Fruit fly (Drosophila melanogaster) whole organism, embryonic: Measurements from ENCODE around the gene Osi19.
A peak's percentile ranks its signal among the peaks of the same experiment; 100 is the strongest.

ENCODE experiments used
- Abd-B ChIP-seq: fragments of 200-800 bp; sonication (Bioruptor generic); optimal IDR thresholded peaks from 2 replicates; lab custom pipeline; 2018; ENCODE audit warnings: missing biosample characterization, mild to moderate bottlenecking, missing genetic modification characterization, moderate library complexity
- Adf1 ChIP-seq: fragments of 200-800 bp; sonication (Bioruptor generic); IDR thresholded peaks from 2 replicates; pipeline ENCODE4 v1.3.6; 2022; ENCODE audit warnings: missing biosample characterization, missing genetic modification characterization
- CG10209 ChIP-seq: fragments of 200-800 bp; sonication (Bioruptor generic); optimal IDR thresholded peaks from 3 replicates; lab custom pipeline; 2017; ENCODE audit warnings: missing biosample characterization, mild to moderate bottlenecking, missing genetic modification characterization, missing genetic modification reagents
- CG11085 ChIP-seq: fragments of 200-800 bp; sonication (Bioruptor generic); IDR thresholded peaks from 2 replicates; pipeline ENCODE4 v1.3.6; 2022; ENCODE audit warnings: missing biosample characterization, missing genetic modification characterization
- CG11398 ChIP-seq: fragments of 200-800 bp; sonication (Bioruptor generic); optimal IDR thresholded peaks from 2 replicates; lab custom pipeline; 2016; ENCODE audit warnings: missing biosample characterization, missing genetic modification characterization
- CG11456 ChIP-seq: fragments of 200-800 bp; sonication (Bioruptor generic); IDR thresholded peaks from 3 replicates; pipeline ENCODE4 v1.3.6; 2022; ENCODE audit warnings: missing biosample characterization, missing genetic modification characterization
- CG11695 ChIP-seq: fragments of 200-800 bp; sonication (Bioruptor generic); IDR thresholded peaks from 3 replicates; pipeline ENCODE4 v1.3.6; 2022; ENCODE audit warnings: missing biosample characterization, missing genetic modification characterization
- CG12744 ChIP-seq: fragments of 200-800 bp; sonication (Bioruptor generic); optimal IDR thresholded peaks from 2 replicates; lab custom pipeline; 2016; ENCODE audit warnings: missing biosample characterization, missing genetic modification characterization
- CG12769 ChIP-seq: fragments of 200-800 bp; sonication (Bioruptor generic); optimal IDR thresholded peaks from 2 replicates; lab custom pipeline; 2019; ENCODE audit warnings: missing biosample characterization, mild to moderate bottlenecking, missing genetic modification characterization, moderate library complexity
- CG14710 ChIP-seq: fragments of 200-800 bp; sonication (Bioruptor generic); optimal IDR thresholded peaks from 3 replicates; lab custom pipeline; 2019; ENCODE audit warnings: missing biosample characterization, mild to moderate bottlenecking, missing genetic modification characterization, moderate library complexity
- CG15269 ChIP-seq: fragments of 200-800 bp; sonication (Bioruptor generic); optimal IDR thresholded peaks from 2 replicates; lab custom pipeline; 2018; ENCODE audit warnings: missing biosample characterization, mild to moderate bottlenecking, missing genetic modification characterization, moderate library complexity
- CG1529 ChIP-seq: fragments of 200-800 bp; sonication (Bioruptor generic); optimal IDR thresholded peaks from 3 replicates; lab custom pipeline; 2018; ENCODE audit warnings: missing biosample characterization, missing genetic modification characterization
- CG15696 ChIP-seq: fragments of 200-800 bp; sonication (Bioruptor generic); optimal IDR thresholded peaks from 2 replicates; lab custom pipeline; 2019; ENCODE audit warnings: missing biosample characterization, mild to moderate bottlenecking, missing genetic modification characterization, moderate library complexity
- CG2116 ChIP-seq: fragments of 200-800 bp; sonication (Bioruptor generic); optimal IDR thresholded peaks from 3 replicates; lab custom pipeline; 2018; ENCODE audit warnings: missing biosample characterization, mild to moderate bottlenecking, missing genetic modification characterization
- CG2120 ChIP-seq: fragments of 200-800 bp; sonication (Bioruptor generic); optimal IDR thresholded peaks from 3 replicates; lab custom pipeline; 2016; ENCODE audit warnings: missing biosample characterization, missing genetic modification characterization
- CG2875 ChIP-seq: fragments of 200-800 bp; sonication (Bioruptor generic); optimal IDR thresholded peaks from 2 replicates; lab custom pipeline; 2017; ENCODE audit warnings: missing biosample characterization, mild to moderate bottlenecking, missing genetic modification characterization, missing genetic modification reagents
- CG3838 ChIP-seq: fragments of 200-800 bp; sonication (Bioruptor generic); optimal IDR thresholded peaks from 3 replicates; lab custom pipeline; 2016; ENCODE audit warnings: missing biosample characterization, missing genetic modification characterization
- CG3995 ChIP-seq: fragments of 200-800 bp; sonication (Bioruptor generic); optimal IDR thresholded peaks from 3 replicates; lab custom pipeline; 2016; ENCODE audit warnings: missing biosample characterization, missing genetic modification characterization
- CG4360 ChIP-seq: fragments of 200-800 bp; sonication (Bioruptor generic); IDR thresholded peaks from 2 replicates; pipeline ENCODE4 v1.3.6; 2022; ENCODE audit warnings: missing biosample characterization, missing genetic modification characterization
- CG5953 ChIP-seq: fragments of 200-800 bp; sonication (Bioruptor generic); IDR thresholded peaks from 2 replicates; pipeline ENCODE4 v1.3.6; 2022; ENCODE audit warnings: missing biosample characterization, missing genetic modification characterization
- CG6254 ChIP-seq: fragments of 200-800 bp; sonication (Bioruptor generic); optimal IDR thresholded peaks from 3 replicates; lab custom pipeline; 2017; ENCODE audit warnings: mild to moderate bottlenecking, missing biosample characterization, missing genetic modification reagents, missing genetic modification characterization
- CG6813 ChIP-seq: fragments of 200-800 bp; sonication (Bioruptor generic); optimal IDR thresholded peaks from 2 replicates; lab custom pipeline; 2017; ENCODE audit warnings: missing biosample characterization, missing genetic modification characterization, mild to moderate bottlenecking, moderate library complexity, missing genetic modification reagents
- CG7556 ChIP-seq: fragments of 200-800 bp; sonication (Bioruptor generic); optimal IDR thresholded peaks from 2 replicates; lab custom pipeline; 2017; ENCODE audit warnings: missing biosample characterization, mild to moderate bottlenecking, missing genetic modification characterization
- CG9727 ChIP-seq: fragments of 200-800 bp; sonication (Bioruptor generic); optimal IDR thresholded peaks from 3 replicates; lab custom pipeline; 2017; ENCODE audit warnings: missing biosample characterization, mild to moderate bottlenecking, missing genetic modification characterization
- CG9797 ChIP-seq: fragments of 200-800 bp; sonication (Bioruptor generic); optimal IDR thresholded peaks from 3 replicates; lab custom pipeline; 2018; ENCODE audit warnings: missing biosample characterization, mild to moderate bottlenecking, missing genetic modification characterization
- D19B ChIP-seq: fragments of 200-800 bp; sonication (Bioruptor generic); optimal IDR thresholded peaks from 2 replicates; lab custom pipeline; 2017; ENCODE audit warnings: missing biosample characterization, mild to moderate bottlenecking, missing genetic modification characterization
- Dip3 ChIP-seq: fragments of 200-800 bp; sonication (Bioruptor generic); optimal IDR thresholded peaks from 3 replicates; lab custom pipeline; 2016; ENCODE audit warnings: missing biosample characterization, missing genetic modification characterization
- Eip74EF ChIP-seq, 2 experiments: fragments of 200-800 bp in 1 of 2; fragments of >200 bp in 1 of 2; sonication (Bioruptor generic) in 1 of 2; optimal IDR thresholded peaks; 2 replicates each; lab custom pipeline; 2017 to 2019; ENCODE audit warnings: missing biosample characterization in 2 of 2, missing genetic modification characterization in 2 of 2, mild to moderate bottlenecking in 1 of 2, moderate library complexity in 1 of 2
- Hsf ChIP-seq: fragments of 200-800 bp; sonication (Bioruptor generic); optimal IDR thresholded peaks from 3 replicates; lab custom pipeline; 2016; ENCODE audit warnings: missing biosample characterization, missing genetic modification characterization
- MBD-R2 ChIP-seq: fragments of 200-800 bp; sonication (Bioruptor generic); IDR thresholded peaks from 2 replicates; pipeline ENCODE4 v1.3.6; 2022; ENCODE audit warnings: missing biosample characterization, missing genetic modification characterization
- MTF-1 ChIP-seq: fragments of 200-800 bp; sonication (Bioruptor generic); optimal IDR thresholded peaks from 2 replicates; lab custom pipeline; 2018; ENCODE audit warnings: missing biosample characterization, mild to moderate bottlenecking, missing genetic modification characterization, borderline replicate concordance
- Mes4 ChIP-seq: fragments of 200-800 bp; sonication (Bioruptor generic); optimal IDR thresholded peaks from 2 replicates; lab custom pipeline; 2016; ENCODE audit warnings: missing biosample characterization, missing genetic modification characterization
- NC2α ChIP-seq: fragments of 200-800 bp; sonication (Bioruptor generic); optimal IDR thresholded peaks from 2 replicates; lab custom pipeline; 2016; ENCODE audit warnings: missing biosample characterization, missing genetic modification characterization
- NfI ChIP-seq: fragments of 200-800 bp; sonication (Bioruptor generic); optimal IDR thresholded peaks from 3 replicates; lab custom pipeline; 2018; ENCODE audit warnings: missing biosample characterization, mild to moderate bottlenecking, missing genetic modification characterization, moderate library complexity
- Pdp1 ChIP-seq, 2 experiments: fragments of 200-800 bp; sonication (Bioruptor generic); optimal IDR thresholded peaks; 3 replicates each; lab custom pipeline; 2016; ENCODE audit warnings: missing biosample characterization in 2 of 2, missing genetic modification characterization in 2 of 2, mild to moderate bottlenecking in 1 of 2, moderate library complexity in 1 of 2
- Poxn ChIP-seq: fragments of 200-800 bp; sonication (Bioruptor generic); IDR thresholded peaks from 2 replicates; pipeline ENCODE4 v1.3.6; 2022; ENCODE audit warnings: missing biosample characterization, missing genetic modification characterization
- Sry-δ ChIP-seq: fragments of 200-800 bp; sonication (Bioruptor generic); optimal IDR thresholded peaks from 2 replicates; lab custom pipeline; 2016; ENCODE audit warnings: missing biosample characterization, missing genetic modification characterization
- TFAM ChIP-seq: fragments of 200-800 bp; sonication (Bioruptor generic); optimal IDR thresholded peaks from 2 replicates; lab custom pipeline; 2017; ENCODE audit warnings: missing biosample characterization, missing genetic modification characterization, inconsistent platforms
- ase ChIP-seq: fragments of 200-800 bp; sonication (Bioruptor generic); IDR thresholded peaks from 3 replicates; pipeline ENCODE4 v1.3.6; 2022; ENCODE audit warnings: missing biosample characterization, missing genetic modification characterization
- cg ChIP-seq: fragments of 200-800 bp; sonication (Bioruptor generic); optimal IDR thresholded peaks from 3 replicates; lab custom pipeline; 2019; ENCODE audit warnings: missing biosample characterization, mild to moderate bottlenecking, missing genetic modification characterization, moderate library complexity
- chn ChIP-seq: fragments of 200-800 bp; sonication (Bioruptor generic); optimal IDR thresholded peaks from 2 replicates; lab custom pipeline; 2016; ENCODE audit warnings: missing biosample characterization, missing genetic modification characterization
- gem ChIP-seq: fragments of 200-800 bp; sonication (Bioruptor generic); optimal IDR thresholded peaks from 2 replicates; lab custom pipeline; 2019; ENCODE audit warnings: missing biosample characterization, mild to moderate bottlenecking, missing genetic modification characterization, moderate library complexity
- hbn ChIP-seq: fragments of 200-800 bp; sonication (Bioruptor generic); IDR thresholded peaks from 2 replicates; pipeline ENCODE4 v1.3.6; 2022; ENCODE audit warnings: missing biosample characterization, missing genetic modification characterization; ENCODE audit not compliant: partially characterized antibody
- mld ChIP-seq: fragments of 200-800 bp; sonication (Bioruptor generic); IDR thresholded peaks from 3 replicates; pipeline ENCODE4 v1.3.6; 2022; ENCODE audit warnings: missing biosample characterization, missing genetic modification characterization; ENCODE audit not compliant: partially characterized antibody
- psq ChIP-seq: fragments of 200-800 bp; sonication (Bioruptor generic); optimal IDR thresholded peaks from 2 replicates; lab custom pipeline; 2017; ENCODE audit warnings: missing biosample characterization, missing genetic modification characterization
- seq ChIP-seq: fragments of 200-800 bp; sonication (Bioruptor generic); IDR thresholded peaks from 2 replicates; pipeline ENCODE4 v1.3.6; 2022; ENCODE audit warnings: missing biosample characterization, missing genetic modification characterization
- tna ChIP-seq: fragments of 200-800 bp; sonication (Bioruptor generic); IDR thresholded peaks from 2 replicates; pipeline ENCODE4 v1.3.6; 2022; ENCODE audit warnings: missing biosample characterization, missing genetic modification characterization; ENCODE audit not compliant: partially characterized antibody
- toy ChIP-seq: fragments of 200-800 bp; sonication (Bioruptor generic); IDR thresholded peaks from 2 replicates; pipeline ENCODE4 v1.3.6; 2022; ENCODE audit warnings: missing biosample characterization, missing genetic modification characterization
- wor ChIP-seq: fragments of 200-800 bp; sonication (Bioruptor generic); IDR thresholded peaks from 2 replicates; pipeline ENCODE4 v1.3.6; 2022; ENCODE audit warnings: missing biosample characterization, missing genetic modification characterization

The Osi19 gene

dm6 chr3R:6373512-6374306, 38.5 kb downstream of the Osi19 start (continued):
- TF ChIP-seq CG2875 (GFP tag; lab: Kevin White, UChicago) (peak; percentile 57), Adf1 (GFP tag; lab: Robert Waterston, UW) (peak; percentile 43), CG15269 (peak; percentile 66), Eip74EF (GFP tag; optimal IDR thresholded peaks at IDR 0.05; lab: Kevin White, UChicago) (peak in 1 of 2 experiments; percentile 35), CG10209 (GFP tag; lab: Kevin White, UChicago) (peak; percentile 78), CG9797 (no peak), seq (peak; percentile 52; the same call in 1 of the 2 replicates), CG7556 (GFP tag; lab: Kevin White, UChicago) (peak; percentile 65), wor (no peak), CG14710 (tag; lab: Kevin White, UChicago) (peak; percentile 49), TFAM (GFP tag; lab: Kevin White, UChicago) (no peak), MBD-R2 (GFP tag; lab: Robert Waterston, UW) (peak; percentile 55; the same call in 1 of the 2 replicates), Pdp1 (GFP tag; optimal IDR thresholded peaks at IDR 0.05; lab: Kevin White, UChicago) (peak in 1 of 2 experiments; percentile 27), gem (peak; percentile 68), Hsf (GFP tag; lab: Kevin White, UChicago) (peak; percentile 35), CG3995 (GFP tag; lab: Kevin White, UChicago) (peak; percentile 33), CG6813 (GFP tag; lab: Kevin White, UChicago) (peak; percentile 48), CG2116 (GFP tag; lab: Kevin White, UChicago) (peak; percentile 63), Poxn (GFP tag; lab: Robert Waterston, UW) (no peak), tna (no peak), psq (GFP tag; lab: Kevin White, UChicago) (peak; percentile 50), CG2120 (GFP tag; lab: Kevin White, UChicago) (peak; percentile 59), chn (GFP tag; lab: Kevin White, UChicago) (peak; percentile 5), CG5953 (GFP tag; lab: Robert Waterston, UW) (peak; percentile 34; the same call in 1 of the 2 replicates), CG11695 (0 out of 3 replicates have a peak, but pooled peaks have one; percentile 28), Mes4 (GFP tag; lab: Kevin White, UChicago) (peak; percentile 27), CG11456 (GFP tag; lab: Robert Waterston, UW) (0 out of 3 replicates have a peak, but pooled peaks have one; percentile 4), CG9727 (GFP tag; lab: Kevin White, UChicago) (peak; percentile 53)

dm6 chr3R:6374307-6374574, 39.1 kb downstream of the Osi19 start, which contains the start of gene CG42564:
TSS of gene CG42564 (plus strand) at chr3R:6374475.
- TF ChIP-seq CG4360 (GFP tag; lab: Robert Waterston, UW) (no peak), CG1529 (GFP tag; lab: Kevin White, UChicago) (no peak), CG2875 (GFP tag; lab: Kevin White, UChicago) (no peak), Dip3 (GFP tag; lab: Kevin White, UChicago) (no peak), CG12769 (no peak), MTF-1 (GFP tag; lab: Kevin White, UChicago) (no peak), NC2α (GFP tag; lab: Kevin White, UChicago) (no peak), CG6254 (GFP tag; lab: Kevin White, UChicago) (no peak), Sry-δ (peak; percentile 2), CG11085 (GFP tag; lab: Robert Waterston, UW) (no peak), CG15696 (tag; lab: Kevin White, UChicago) (no peak), cg (GFP tag; lab: Kevin White, UChicago) (no peak), hbn (GFP tag; lab: Robert Waterston, UW) (no peak), CG11398 (no peak), mld (GFP tag; lab: Robert Waterston, UW) (no peak), toy (GFP tag; lab: Robert Waterston, UW) (no peak), NfI (GFP tag; lab: Kevin White, UChicago) (no peak), CG12744 (no peak), Abd-B (GFP tag; lab: Kevin White, UChicago) (no peak), CG3838 (GFP tag; lab: Kevin White, UChicago) (no peak), D19B (GFP tag; lab: Kevin White, UChicago) (no peak), ase (GFP tag; lab: Robert Waterston, UW) (no peak)
